Worm (Caenorhabditis elegans) whole organism, L1 larva: Measurements from ENCODE around the gene dnj-17.

ENCODE experiments used
- elt-2 ChIP-seq: sonication (generic microtip); optimal IDR thresholded peaks from 2 replicates; lab custom pipeline; 2016; ENCODE audit warnings: missing genetic modification characterization, mild to moderate bottlenecking, inconsistent platforms, missing compliant biosample characterization, missing genetic modification reagents
- jun-1 ChIP-seq: fragments of 150-350 bp; optimal IDR thresholded peaks from 2 replicates; lab custom pipeline; 2014; ENCODE audit warnings: missing biosample characterization, missing genetic modification reagents, missing genetic modification characterization
- lin-39 ChIP-seq: fragments of 150-350 bp; optimal IDR thresholded peaks from 2 replicates; lab custom pipeline; 2014; ENCODE audit warnings: missing biosample characterization, missing genetic modification reagents, missing genetic modification characterization
- mep-1 ChIP-seq: fragments of 150-350 bp; optimal IDR thresholded peaks from 2 replicates; lab custom pipeline; 2014; ENCODE audit warnings: missing biosample characterization, missing genetic modification characterization
- tbx-2 ChIP-seq: sonication (generic microtip); optimal IDR thresholded peaks from 2 replicates; lab custom pipeline; 2016; ENCODE audit warnings: missing genetic modification characterization, missing compliant biosample characterization

- TF ChIP-seq elt-2 (no peak), tbx-2 (tag; lab: Kevin White, UChicago) (no peak), jun-1 (tag; lab: Kevin White, UChicago) (no peak), mep-1 (tag; lab: Kevin White, UChicago) (no peak), lin-39 (tag; lab: Kevin White, UChicago) (no peak)
Measured at ce11 chrIII:13402934-13403333, 9.8 kb upstream of the dnj-17 start, which contains the start of gene mig-18.
